Fruit fly (Drosophila melanogaster): ENCODE measurements around the gene Rop.

DNA sequence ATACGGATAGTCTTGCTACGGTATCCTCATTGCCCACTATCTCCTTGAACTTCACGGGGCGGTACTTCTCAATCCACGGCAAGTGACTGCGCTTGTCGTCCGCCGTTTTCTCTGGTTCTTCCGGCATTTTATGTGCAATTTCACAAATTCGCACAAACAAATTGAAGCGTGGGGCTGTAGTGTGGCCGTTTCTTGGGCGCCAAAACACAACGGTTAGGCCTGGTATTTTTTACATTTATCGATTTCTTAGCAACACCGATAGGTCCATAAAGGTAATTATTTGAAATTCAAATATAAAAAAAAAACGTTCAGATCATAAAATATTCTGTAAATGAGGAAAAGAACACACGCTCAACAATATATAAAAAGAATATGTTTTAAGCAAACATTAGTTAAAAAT lies 2.9 kb downstream of the Rop start, which contains the start of gene RfC4:
- TF ChIP-seq pan (optimal IDR thresholded peaks at IDR 0.05) (no peak), pan (GFP tag; optimal IDR thresholded peaks at IDR 0.05 in 1 of 2, IDR thresholded peaks at IDR 0.05 in 1 of 2) (no peak), bsh (GFP tag; optimal IDR thresholded peaks at IDR 0.05) (no peak), CG11085 (GFP tag; IDR thresholded peaks at IDR 0.05) (no peak), ttk (GFP tag; IDR thresholded peaks at IDR 0.05) (no peak), CG9932 (GFP tag; IDR thresholded peaks at IDR 0.05) (no peak)
